Fruit fly (Drosophila melanogaster) whole organism, embryonic: ENCODE data around the gene CG31275.

Experiments
- Aef1 ChIP-seq: fragments of 200-800 bp; sonication (Bioruptor generic); IDR thresholded peaks from 3 replicates; pipeline ENCODE4 v1.3.6; 2022; ENCODE audit warnings: missing biosample characterization, missing genetic modification characterization
- Bteb2 ChIP-seq: fragments of 200-800 bp; sonication (Bioruptor generic); optimal IDR thresholded peaks from 2 replicates; lab custom pipeline; 2016; ENCODE audit warnings: missing biosample characterization, missing genetic modification characterization
- CG10654 ChIP-seq: fragments of 200-800 bp; sonication (Bioruptor generic); optimal IDR thresholded peaks from 2 replicates; lab custom pipeline; 2016; ENCODE audit warnings: missing biosample characterization, missing genetic modification characterization
- CG11398 ChIP-seq: fragments of 200-800 bp; sonication (Bioruptor generic); optimal IDR thresholded peaks from 2 replicates; lab custom pipeline; 2016; ENCODE audit warnings: missing biosample characterization, missing genetic modification characterization
- CG12071 ChIP-seq: fragments of 200-800 bp; sonication (Bioruptor generic); optimal IDR thresholded peaks from 3 replicates; lab custom pipeline; 2018; ENCODE audit warnings: missing biosample characterization, mild to moderate bottlenecking, missing genetic modification characterization
- CG16813 ChIP-seq: fragments of 200-800 bp; sonication (Bioruptor generic); IDR thresholded peaks from 3 replicates; pipeline ENCODE4 v1.3.6; 2022; ENCODE audit warnings: missing biosample characterization, missing genetic modification characterization; ENCODE audit not compliant: partially characterized antibody
- CG17829 ChIP-seq: fragments of 200-800 bp; optimal IDR thresholded peaks from 2 replicates; lab custom pipeline; 2019; ENCODE audit warnings: missing biosample characterization, mild to moderate bottlenecking, missing genetic modification characterization, moderate library complexity
- CG17912 ChIP-seq: fragments of 200-800 bp; sonication (Bioruptor generic); optimal IDR thresholded peaks from 2 replicates; lab custom pipeline; 2018; ENCODE audit warnings: missing biosample characterization, mild to moderate bottlenecking, missing genetic modification characterization
- CG2120 ChIP-seq: fragments of 200-800 bp; sonication (Bioruptor generic); optimal IDR thresholded peaks from 3 replicates; lab custom pipeline; 2016; ENCODE audit warnings: missing biosample characterization, missing genetic modification characterization
- CG2875 ChIP-seq: fragments of 200-800 bp; sonication (Bioruptor generic); optimal IDR thresholded peaks from 2 replicates; lab custom pipeline; 2017; ENCODE audit warnings: missing biosample characterization, mild to moderate bottlenecking, missing genetic modification characterization, missing genetic modification reagents
- CG31388 ChIP-seq: fragments of 200-800 bp; sonication (Bioruptor generic); optimal IDR thresholded peaks from 2 replicates; lab custom pipeline; 2016; ENCODE audit warnings: missing biosample characterization, missing genetic modification characterization
- CG33213 ChIP-seq: fragments of 200-800 bp; sonication (Bioruptor generic); optimal IDR thresholded peaks from 3 replicates; lab custom pipeline; 2016; ENCODE audit warnings: missing biosample characterization, missing genetic modification characterization
- CG3726 ChIP-seq: fragments of 200-800 bp; sonication (Bioruptor generic); IDR thresholded peaks from 3 replicates; pipeline ENCODE4, ENCODE4 v1.3.6; 2022; ENCODE audit warnings: missing biosample characterization, missing genetic modification characterization
- CG4617 ChIP-seq: fragments of 200-800 bp; sonication (Bioruptor generic); optimal IDR thresholded peaks from 3 replicates; lab custom pipeline; 2016; ENCODE audit warnings: missing biosample characterization, missing genetic modification characterization, borderline replicate concordance
- CG4707 ChIP-seq: fragments of 200-800 bp; sonication (Bioruptor generic); optimal IDR thresholded peaks from 2 replicates; lab custom pipeline; 2018; ENCODE audit warnings: missing biosample characterization, mild to moderate bottlenecking, missing genetic modification characterization, moderate library complexity
- CG4854 ChIP-seq: fragments of 200-800 bp; sonication (Bioruptor generic); optimal IDR thresholded peaks from 2 replicates; lab custom pipeline; 2016; ENCODE audit warnings: missing biosample characterization, missing genetic modification characterization, inconsistent platforms
- CG6683 ChIP-seq: fragments of 200-800 bp; sonication (Bioruptor generic); optimal IDR thresholded peaks from 2 replicates; lab custom pipeline; 2017; ENCODE audit warnings: missing biosample characterization, mild to moderate bottlenecking, missing genetic modification characterization, missing genetic modification reagents
- CG6689 ChIP-seq: fragments of 200-800 bp; sonication (Bioruptor generic); IDR thresholded peaks from 2 replicates; pipeline ENCODE4 v1.3.6; 2022; ENCODE audit warnings: missing biosample characterization, missing genetic modification characterization
- CG6813 ChIP-seq: fragments of 200-800 bp; sonication (Bioruptor generic); optimal IDR thresholded peaks from 2 replicates; lab custom pipeline; 2017; ENCODE audit warnings: missing biosample characterization, missing genetic modification characterization, mild to moderate bottlenecking, moderate library complexity, missing genetic modification reagents
- CG7357 ChIP-seq: fragments of 200-800 bp; sonication (Bioruptor generic); IDR thresholded peaks from 3 replicates; pipeline ENCODE4 v1.3.6; 2022; ENCODE audit warnings: missing biosample characterization, missing genetic modification characterization
- CG8478 ChIP-seq: fragments of >200 bp; optimal IDR thresholded peaks from 2 replicates; lab custom pipeline; 2018
- CG9797 ChIP-seq: fragments of 200-800 bp; sonication (Bioruptor generic); optimal IDR thresholded peaks from 3 replicates; lab custom pipeline; 2018; ENCODE audit warnings: missing biosample characterization, mild to moderate bottlenecking, missing genetic modification characterization
- Chrac-16 ChIP-seq: fragments of 200-800 bp; sonication (Bioruptor generic); optimal IDR thresholded peaks from 3 replicates; lab custom pipeline; 2016; ENCODE audit warnings: missing biosample characterization, missing genetic modification characterization
- Dad ChIP-seq: fragments of 200-800 bp; sonication (Bioruptor generic); optimal IDR thresholded peaks from 3 replicates; lab custom pipeline; 2016; ENCODE audit warnings: missing biosample characterization, missing genetic modification characterization
- Dbx ChIP-seq: fragments of 200-800 bp; sonication (Bioruptor generic); IDR thresholded peaks from 3 replicates; pipeline ENCODE4 v1.3.6; 2022; ENCODE audit warnings: missing biosample characterization, missing genetic modification characterization
- Dip3 ChIP-seq: fragments of 200-800 bp; sonication (Bioruptor generic); optimal IDR thresholded peaks from 3 replicates; lab custom pipeline; 2016; ENCODE audit warnings: missing biosample characterization, missing genetic modification characterization
- E2f1 ChIP-seq: fragments of 200-800 bp; sonication (Bioruptor generic); IDR thresholded peaks from 2 replicates; pipeline ENCODE4 v1.3.6; 2022; ENCODE audit warnings: missing biosample characterization, missing genetic modification characterization
- Gsc ChIP-seq: fragments of 200-800 bp; sonication (Bioruptor generic); IDR thresholded peaks from 2 replicates; pipeline ENCODE4 v1.3.6; 2022; ENCODE audit warnings: missing biosample characterization, missing genetic modification characterization
- H15 ChIP-seq: fragments of 200-800 bp; sonication (Bioruptor generic); IDR thresholded peaks from 3 replicates; pipeline ENCODE4 v1.3.6; 2022; ENCODE audit warnings: missing biosample characterization, missing genetic modification characterization
- Hey ChIP-seq: fragments of 200-800 bp; sonication (Bioruptor generic); optimal IDR thresholded peaks from 3 replicates; lab custom pipeline; 2018; ENCODE audit warnings: missing biosample characterization, mild to moderate bottlenecking, missing genetic modification characterization
- HmgD ChIP-seq: fragments of 200-800 bp; sonication (Bioruptor generic); optimal IDR thresholded peaks from 3 replicates; lab custom pipeline; 2016; ENCODE audit warnings: missing biosample characterization, missing genetic modification characterization
- Hsf ChIP-seq: fragments of 200-800 bp; sonication (Bioruptor generic); optimal IDR thresholded peaks from 3 replicates; lab custom pipeline; 2016; ENCODE audit warnings: missing biosample characterization, missing genetic modification characterization
- Kr ChIP-seq: fragments of 200-800 bp; sonication (Bioruptor generic); optimal IDR thresholded peaks from 2 replicates; lab custom pipeline; 2017; ENCODE audit warnings: missing biosample characterization, mild to moderate bottlenecking, missing genetic modification characterization
- NC2α ChIP-seq: fragments of 200-800 bp; sonication (Bioruptor generic); optimal IDR thresholded peaks from 2 replicates; lab custom pipeline; 2016; ENCODE audit warnings: missing biosample characterization, missing genetic modification characterization
- Optix ChIP-seq: fragments of 200-800 bp; sonication (Bioruptor generic); IDR thresholded peaks from 3 replicates; pipeline ENCODE4 v1.3.6; 2022; ENCODE audit warnings: missing biosample characterization, missing genetic modification characterization
- Ravus ChIP-seq: fragments of 200-800 bp; sonication (Bioruptor generic); IDR thresholded peaks from 2 replicates; pipeline ENCODE4 v1.3.6; 2022; ENCODE audit warnings: missing biosample characterization, missing genetic modification characterization
- cwo ChIP-seq: fragments of 200-800 bp; sonication (Bioruptor generic); optimal IDR thresholded peaks from 3 replicates; lab custom pipeline; 2017; ENCODE audit warnings: missing biosample characterization, missing genetic modification characterization, mild to moderate bottlenecking, moderate library complexity, missing genetic modification reagents
- dati ChIP-seq: fragments of 200-800 bp; sonication (Bioruptor generic); IDR thresholded peaks from 2 replicates; pipeline ENCODE4 v1.3.6; 2022; ENCODE audit warnings: missing biosample characterization, missing genetic modification characterization
- dysf ChIP-seq: fragments of 200-800 bp; sonication (Bioruptor generic); IDR thresholded peaks from 3 replicates; pipeline ENCODE4 v1.3.6; 2022; ENCODE audit warnings: missing biosample characterization, missing genetic modification characterization
- gce ChIP-seq: fragments of 200-800 bp; sonication (Bioruptor generic); IDR thresholded peaks from 3 replicates; pipeline ENCODE4 v1.3.6; 2022; ENCODE audit warnings: missing biosample characterization, missing genetic modification characterization
- gcm2 ChIP-seq: fragments of 200-800 bp; sonication (Bioruptor generic); optimal IDR thresholded peaks from 2 replicates; lab custom pipeline; 2016; ENCODE audit warnings: missing biosample characterization, missing genetic modification characterization
- grn ChIP-seq: fragments of 200-800 bp; sonication (Bioruptor generic); optimal IDR thresholded peaks from 3 replicates; lab custom pipeline; 2017; ENCODE audit warnings: missing biosample characterization, missing genetic modification characterization
- hbn ChIP-seq: fragments of 200-800 bp; sonication (Bioruptor generic); IDR thresholded peaks from 2 replicates; pipeline ENCODE4 v1.3.6; 2022; ENCODE audit warnings: missing biosample characterization, missing genetic modification characterization; ENCODE audit not compliant: partially characterized antibody
- lola ChIP-seq, 3 experiments: fragments of >200 bp in 2 of 3; fragments of 200-800 bp in 1 of 3; sonication (Bioruptor generic) in 1 of 3; optimal IDR thresholded peaks; 2 replicates each; lab custom pipeline; 2017 to 2019; ENCODE audit warnings: missing biosample characterization in 3 of 3, missing genetic modification characterization in 3 of 3, mild to moderate bottlenecking in 1 of 3, moderate library complexity in 1 of 3
- repo ChIP-seq: fragments of 200-800 bp; sonication (Bioruptor generic); optimal IDR thresholded peaks from 2 replicates; lab custom pipeline; 2016; ENCODE audit warnings: missing biosample characterization, missing genetic modification characterization
- sc ChIP-seq, 3 experiments: fragments of >200 bp in 2 of 3; fragments of 200-800 bp in 1 of 3; sonication (Bioruptor generic) in 1 of 3; optimal IDR thresholded peaks; 2 replicates in 2 of 3; 3 replicates in 1 of 3; lab custom pipeline; 2017; ENCODE audit warnings: mild to moderate bottlenecking in 1 of 3, missing biosample characterization in 1 of 3, missing genetic modification characterization in 1 of 3, missing genetic modification reagents in 1 of 3
- sd ChIP-seq: fragments of 200-800 bp; sonication (Bioruptor generic); optimal IDR thresholded peaks from 3 replicates; lab custom pipeline; 2018; ENCODE audit warnings: missing biosample characterization, mild to moderate bottlenecking, missing genetic modification characterization, moderate library complexity
- vfl ChIP-seq: fragments of 200-800 bp; sonication (Bioruptor generic); optimal IDR thresholded peaks from 2 replicates; lab custom pipeline; 2016; ENCODE audit warnings: missing biosample characterization, missing genetic modification characterization
- wek ChIP-seq: fragments of 200-800 bp; sonication (Bioruptor generic); optimal IDR thresholded peaks from 3 replicates; lab custom pipeline; 2018; ENCODE audit warnings: missing biosample characterization, mild to moderate bottlenecking, missing genetic modification characterization, moderate library complexity
- z ChIP-seq: fragments of 200-800 bp; sonication (Bioruptor generic); IDR thresholded peaks from 3 replicates; pipeline ENCODE4 v1.3.6; 2022; ENCODE audit warnings: missing biosample characterization, missing genetic modification characterization

The CG31275 gene

DNA sequence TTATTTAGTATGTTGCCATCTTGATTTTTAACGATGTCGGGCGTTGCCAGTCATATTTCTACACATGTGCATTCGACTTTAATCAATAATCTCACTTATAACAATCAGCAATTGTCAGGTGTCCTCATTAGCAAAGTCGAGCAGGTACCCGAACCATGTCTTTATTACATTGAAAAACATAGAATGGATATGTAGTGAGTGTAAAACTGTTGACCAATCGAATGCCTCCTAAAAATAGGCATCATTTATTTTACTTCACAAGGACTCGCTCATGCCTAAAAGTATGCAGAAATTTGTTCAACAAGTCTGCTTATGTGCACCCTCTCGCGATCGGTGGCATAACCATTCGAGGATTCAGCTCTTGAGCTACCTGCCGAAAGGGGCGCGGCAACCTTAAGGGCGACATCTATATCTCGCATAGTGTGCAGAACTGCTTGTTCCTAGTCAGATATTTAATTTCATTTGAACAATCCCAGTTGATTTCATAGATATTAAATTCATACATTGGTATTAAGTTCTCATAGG lies 47.4 kb upstream of the CG31275 start (continued):
- TF ChIP-seq Ravus (GFP tag; lab: Robert Waterston, UW) (peak; percentile 43), Dad (peak; percentile 94), CG4617 (GFP tag; lab: Kevin White, UChicago) (peak; percentile 85), CG31388 (peak; percentile 89), Chrac-16 (GFP tag; lab: Kevin White, UChicago) (peak; percentile 95), Hsf (GFP tag; lab: Kevin White, UChicago) (peak; percentile 94), CG6689 (peak; percentile 67), CG8478 (lab: Kevin White, UChicago) (peak; percentile 86), vfl (GFP tag; lab: Kevin White, UChicago) (peak; percentile 55), CG3726 (GFP tag; lab: Robert Waterston, UW) (peak; percentile 80), CG9797 (GFP tag; lab: Kevin White, UChicago) (peak; percentile 40), Gsc (GFP tag; lab: Robert Waterston, UW) (peak; percentile 47; the same call in 1 of the 2 replicates), CG16813 (GFP tag; lab: Robert Waterston, UW) (no peak), dysf (GFP tag; lab: Robert Waterston, UW) (peak; percentile 87), NC2α (GFP tag; lab: Kevin White, UChicago) (peak; percentile 81), CG10654 (peak; percentile 90), HmgD (peak; percentile 96), CG6683 (peak; percentile 77), CG12071 (GFP tag; lab: Kevin White, UChicago) (peak; percentile 94), dati (GFP tag; lab: Robert Waterston, UW) (peak; percentile 74), CG6813 (GFP tag; lab: Kevin White, UChicago) (peak; percentile 91), Aef1 (GFP tag; lab: Robert Waterston, UW) (peak; percentile 85), hbn (no peak), E2f1 (GFP tag; lab: Robert Waterston, UW) (peak; percentile 84), CG11398 (peak; percentile 89), lola (GFP tag; optimal IDR thresholded peaks at IDR 0.05; lab: Kevin White, UChicago) (peak in 1 of 3 experiments; percentile 53), grn (GFP tag; lab: Kevin White, UChicago) (peak; percentile 41), cwo (GFP tag; lab: Kevin White, UChicago) (peak; percentile 53), H15 (GFP tag; lab: Robert Waterston, UW) (peak; percentile 84), CG17912 (GFP tag; lab: Kevin White, UChicago) (peak; percentile 97), CG2875 (GFP tag; lab: Kevin White, UChicago) (peak; percentile 85), CG17829 (tag; lab: Kevin White, UChicago) (peak; percentile 83), CG2120 (GFP tag; lab: Kevin White, UChicago) (peak; percentile 84), sc (optimal IDR thresholded peaks at IDR 0.05; lab: Kevin White, UChicago) (no peak), sc (GFP tag; optimal IDR thresholded peaks at IDR 0.05; lab: Kevin White, UChicago) (peak; percentile 83), Dbx (GFP tag; lab: Robert Waterston, UW) (peak; percentile 95), CG4854 (GFP tag; lab: Kevin White, UChicago) (peak; percentile 96), gcm2 (peak; percentile 88), CG4707 (GFP tag; lab: Kevin White, UChicago) (peak; percentile 84), CG7357 (peak; percentile 40; the same call in 2 of the 3 replicates), Bteb2 (peak; percentile 65), Hey (peak; percentile 69), z (peak; percentile 50; the same call in 1 of the 3 replicates), sd (tag; lab: Kevin White, UChicago) (peak; percentile 11), repo (GFP tag; lab: Kevin White, UChicago) (peak; percentile 95), Optix (peak; percentile 93), wek (peak; percentile 77), Kr (peak; percentile 73), CG33213 (GFP tag; lab: Kevin White, UChicago) (peak; percentile 98), gce (GFP tag; lab: Robert Waterston, UW) (peak; percentile 88; the same call in 2 of the 3 replicates), Dip3 (GFP tag; lab: Kevin White, UChicago) (peak; percentile 81)
